Worm (Caenorhabditis elegans) whole organism, young adult: ENCODE data around the gene K12H6.2.

Source experiments
- C17E4.6 ChIP-seq: fragments of 200-800 bp; sonication (Bioruptor generic); IDR thresholded peaks from 2 replicates; pipeline ENCODE4 v1.3.6; 2022; ENCODE audit warnings: missing genetic modification reagents, missing genetic modification characterization, missing compliant biosample characterization
- K11D2.4 ChIP-seq: fragments of 200-800 bp; sonication (Bioruptor generic); IDR thresholded peaks from 2 replicates; pipeline ENCODE4 v1.3.6; 2022; ENCODE audit warnings: missing genetic modification reagents, missing genetic modification characterization, missing compliant biosample characterization
- ama-1 ChIP-seq, 3 experiments: fragments of 150-350 bp in 1 of 3; sonication (generic microtip) in 2 of 3; optimal IDR thresholded peaks; 2 replicates each; lab custom pipeline; 2014 to 2018; ENCODE audit warnings: missing biosample characterization in 2 of 3, missing genetic modification characterization in 2 of 3, missing genetic modification reagents in 2 of 3
- attf-3 ChIP-seq: fragments of 200-800 bp; sonication (Bioruptor generic); conservative IDR thresholded peaks from 2 replicates; pipeline ENCODE4 v1.3.6; 2022; ENCODE audit warnings: missing genetic modification reagents, missing genetic modification characterization, missing compliant biosample characterization
- ccch-3 ChIP-seq: fragments of 200-800 bp; sonication (Bioruptor generic); optimal IDR thresholded peaks from 2 replicates; lab custom pipeline; 2018; ENCODE audit warnings: mild to moderate bottlenecking, missing genetic modification characterization, missing compliant biosample characterization
- ceh-79 ChIP-seq: sonication (generic microtip); optimal IDR thresholded peaks from 2 replicates; lab custom pipeline; 2017; ENCODE audit warnings: mild to moderate bottlenecking, missing genetic modification characterization, missing compliant biosample characterization
- dpl-1 ChIP-seq: fragments of 150-350 bp; optimal IDR thresholded peaks from 2 replicates; lab custom pipeline; 2014; ENCODE audit warnings: missing biosample characterization, missing genetic modification reagents, missing genetic modification characterization
- ets-4 ChIP-seq: fragments of 200-800 bp; sonication (Bioruptor generic); optimal IDR thresholded peaks from 2 replicates; lab custom pipeline; 2018; ENCODE audit warnings: mild to moderate bottlenecking, missing genetic modification characterization, missing compliant biosample characterization
- nfya-1 ChIP-seq: sonication (generic microtip); optimal IDR thresholded peaks from 2 replicates; lab custom pipeline; 2017; ENCODE audit warnings: antibody characterized with exemption, missing compliant biosample characterization, missing genetic modification characterization, borderline replicate concordance; ENCODE audit not compliant: insufficient read depth
- nhr-27 ChIP-seq: fragments of 200-800 bp; sonication (Bioruptor generic); optimal IDR thresholded peaks from 2 replicates; lab custom pipeline; 2018; ENCODE audit warnings: mild to moderate bottlenecking, missing genetic modification characterization, moderate library complexity, missing compliant biosample characterization
- pbrm-1 ChIP-seq: fragments of 200-800 bp; sonication (Bioruptor generic); IDR thresholded peaks from 2 replicates; pipeline ENCODE4 v1.3.6; 2022; ENCODE audit warnings: missing genetic modification reagents, missing genetic modification characterization, missing compliant biosample characterization
- snpc-4 ChIP-seq, 5 experiments: fragments of 150-350 bp in 1 of 5; sonication (generic microtip) in 4 of 5; optimal IDR thresholded peaks; 2 replicates each; lab custom pipeline; 2014 to 2018; ENCODE audit warnings: missing genetic modification characterization in 5 of 5, missing biosample characterization in 3 of 5, antibody characterized with exemption in 2 of 5, mild to moderate bottlenecking in 2 of 5, missing compliant biosample characterization in 2 of 5, missing genotype in 2 of 5, moderate library complexity in 2 of 5, missing genetic modification reagents in 1 of 5

DNA sequence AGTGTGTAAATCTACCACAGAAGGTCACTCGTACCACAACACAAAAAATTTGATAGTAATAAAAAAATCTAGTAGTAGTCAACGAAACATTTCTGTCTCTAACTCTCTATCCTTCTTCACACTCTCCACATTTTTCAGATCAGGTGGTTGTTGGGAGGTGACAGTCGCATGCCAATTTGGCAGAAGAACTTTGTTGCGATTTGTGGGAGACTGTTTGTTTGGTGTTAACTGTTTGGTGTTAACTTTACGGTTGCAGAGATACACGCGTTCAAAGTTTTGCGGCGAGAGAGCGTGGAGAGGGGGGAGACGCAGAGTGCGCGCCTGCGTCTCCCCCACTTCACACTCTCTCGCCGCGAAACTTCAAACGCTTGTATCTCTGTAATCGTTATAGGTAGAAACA, 10.4 kb downstream of the K12H6.2 start:
- TF ChIP-seq ama-1 (optimal IDR thresholded peaks at IDR 0.05; lab: Kevin White, UChicago), result no peak
- TF ChIP-seq ama-1 (GFP tag; optimal IDR thresholded peaks at IDR 0.05; lab: Kevin White, UChicago), result no peak
- TF ChIP-seq K11D2.4 (GFP tag; lab: Robert Waterston, UW), result no peak
- no peak for TF ChIP-seq nfya-1 (tag; lab: Kevin White, UChicago)
- no peak for TF ChIP-seq ets-4 (GFP tag; lab: Kevin White, UChicago)
- TF ChIP-seq nhr-27 (tag; lab: Kevin White, UChicago), result no peak
- TF ChIP-seq dpl-1, result no peak
- TF ChIP-seq pbrm-1 (GFP tag; lab: Robert Waterston, UW), result no peak
- TF ChIP-seq ccch-3 (GFP tag; lab: Kevin White, UChicago), result no peak
- no peak for TF ChIP-seq attf-3 (GFP tag; lab: Robert Waterston, UW)
- TF ChIP-seq C17E4.6 (GFP tag; lab: Robert Waterston, UW), result no peak
- TF ChIP-seq ceh-79 (tag; lab: Kevin White, UChicago), result no peak
- TF ChIP-seq snpc-4 (GFP tag; optimal IDR thresholded peaks at IDR 0.05; lab: Kevin White, UChicago), result no peak
- no peak for TF ChIP-seq snpc-4 (tag; optimal IDR thresholded peaks at IDR 0.05; lab: Kevin White, UChicago)
